Worm (Caenorhabditis elegans): ENCODE data around the gene klp-6.
A peak's percentile ranks its signal among the peaks of the same experiment; 100 is the strongest.

The klp-6 gene

ce11 chrIII:5022964-5023363 is 7.8 kb upstream of the klp-6 start, which contains the start of gene R144.13:
Gene R144.13 (plus strand): TSS chrIII:5023264.
- TF ChIP-seq med-1 (GFP tag; optimal IDR thresholded peaks at IDR 0.05; ENCODE audit: insufficient read depth) (no peak), flt-1 (GFP tag; IDR thresholded peaks at IDR 0.05) (no peak), ref-1 (GFP tag; conservative IDR thresholded peaks at IDR 0.05) (no peak), ztf-23 (GFP tag; IDR thresholded peaks at IDR 0.05) (no peak)

- TF ChIP-seq klf-2 (GFP tag; conservative IDR thresholded peaks at IDR 0.05) (no peak), ztf-29 (GFP tag; IDR thresholded peaks at IDR 0.05) (no peak), med-1 (GFP tag; optimal IDR thresholded peaks at IDR 0.05; ENCODE audit: insufficient read depth) (no peak), cog-1 (tag; optimal IDR thresholded peaks at IDR 0.05) (no peak), T22C8.4 (GFP tag; IDR thresholded peaks at IDR 0.05) (no peak), flt-1 (GFP tag; IDR thresholded peaks at IDR 0.05) (no peak), tab-1 (GFP tag; IDR thresholded peaks at IDR 0.05) (no peak), ref-1 (GFP tag; conservative IDR thresholded peaks at IDR 0.05) (no peak), ztf-23 (GFP tag; IDR thresholded peaks at IDR 0.05) (no peak)
Measured at ce11 chrIII:5023642-5024041, 7.1 kb upstream of the klp-6 start.

ce11 chrIII:5024393-5024964 is 6.2 kb upstream of the klp-6 start, which contains the start of gene pcf-11:
Gene pcf-11 (plus strand): TSS chrIII:5024914.
- TF ChIP-seq flt-1 (GFP tag; IDR thresholded peaks at IDR 0.05): no peak
- TF ChIP-seq cog-1 (tag; optimal IDR thresholded peaks at IDR 0.05): peak; percentile 22
- peak; percentile 80 for TF ChIP-seq ztf-23 (GFP tag; IDR thresholded peaks at IDR 0.05)
- TF ChIP-seq med-1 (GFP tag; optimal IDR thresholded peaks at IDR 0.05; ENCODE audit: insufficient read depth): peak; percentile 11
- peak; percentile 91 for TF ChIP-seq T22C8.4 (GFP tag; IDR thresholded peaks at IDR 0.05)

- TF ChIP-seq ref-1 (GFP tag; conservative IDR thresholded peaks at IDR 0.05): no peak
- TF ChIP-seq med-1 (GFP tag; optimal IDR thresholded peaks at IDR 0.05; ENCODE audit: insufficient read depth): no peak
- no peak for TF ChIP-seq cog-1 (tag; optimal IDR thresholded peaks at IDR 0.05)
- TF ChIP-seq flt-1 (GFP tag; IDR thresholded peaks at IDR 0.05): no peak
- TF ChIP-seq klf-2 (GFP tag; conservative IDR thresholded peaks at IDR 0.05): no peak
- no peak for TF ChIP-seq tab-1 (GFP tag; IDR thresholded peaks at IDR 0.05)
- TF ChIP-seq ztf-29 (GFP tag; IDR thresholded peaks at IDR 0.05): no peak
- TF ChIP-seq T22C8.4 (GFP tag; IDR thresholded peaks at IDR 0.05): no peak
- TF ChIP-seq ztf-23 (GFP tag; IDR thresholded peaks at IDR 0.05): no peak; the same call in 1 of the 2 replicates
Measured at ce11 chrIII:5025136-5025629, 5.5 kb upstream of the klp-6 start.

ce11 chrIII:5026366-5026765 is 4.4 kb upstream of the klp-6 start:
- TF ChIP-seq tab-1 (GFP tag; IDR thresholded peaks at IDR 0.05) (no peak), flt-1 (GFP tag; IDR thresholded peaks at IDR 0.05) (no peak)

ce11 chrIII:5027219-5027618 is 3.5 kb upstream of the klp-6 start:
- no peak for TF ChIP-seq klf-2 (GFP tag; conservative IDR thresholded peaks at IDR 0.05)
- no peak for TF ChIP-seq flt-1 (GFP tag; IDR thresholded peaks at IDR 0.05)
- TF ChIP-seq ref-1 (GFP tag; conservative IDR thresholded peaks at IDR 0.05): no peak
- no peak for TF ChIP-seq T22C8.4 (GFP tag; IDR thresholded peaks at IDR 0.05)
- no peak for TF ChIP-seq ztf-29 (GFP tag; IDR thresholded peaks at IDR 0.05)
- TF ChIP-seq cog-1 (tag; optimal IDR thresholded peaks at IDR 0.05): no peak
- TF ChIP-seq ztf-23 (GFP tag; IDR thresholded peaks at IDR 0.05): no peak
- no peak for TF ChIP-seq med-1 (GFP tag; optimal IDR thresholded peaks at IDR 0.05; ENCODE audit: insufficient read depth)
- no peak for TF ChIP-seq tab-1 (GFP tag; IDR thresholded peaks at IDR 0.05)

- TF ChIP-seq klf-2 (GFP tag; conservative IDR thresholded peaks at IDR 0.05): peak; percentile 87
- peak; percentile 85 for TF ChIP-seq T22C8.4 (GFP tag; IDR thresholded peaks at IDR 0.05)
- peak; percentile 95 for TF ChIP-seq ztf-23 (GFP tag; IDR thresholded peaks at IDR 0.05)
- TF ChIP-seq tab-1 (GFP tag; IDR thresholded peaks at IDR 0.05): peak; percentile 91
- TF ChIP-seq flt-1 (GFP tag; IDR thresholded peaks at IDR 0.05): peak; percentile 94
- peak; percentile 82 for TF ChIP-seq ref-1 (GFP tag; conservative IDR thresholded peaks at IDR 0.05)
- TF ChIP-seq med-1 (GFP tag; optimal IDR thresholded peaks at IDR 0.05; ENCODE audit: insufficient read depth): peak; percentile 29
- peak; percentile 78 for TF ChIP-seq cog-1 (tag; optimal IDR thresholded peaks at IDR 0.05)
- TF ChIP-seq ztf-29 (GFP tag; IDR thresholded peaks at IDR 0.05): peak; percentile 90
Measured at ce11 chrIII:5031375-5031836, 677 bp downstream of the klp-6 start.

ce11 chrIII:5036158-5036557 is 5.4 kb downstream of the klp-6 start, which contains the start of gene C45G9.6:
Gene C45G9.6 (plus strand): TSS chrIII:5036458.
- TF ChIP-seq tab-1 (GFP tag; IDR thresholded peaks at IDR 0.05) (no peak), flt-1 (GFP tag; IDR thresholded peaks at IDR 0.05) (no peak), ztf-23 (GFP tag; IDR thresholded peaks at IDR 0.05) (no peak), klf-2 (GFP tag; conservative IDR thresholded peaks at IDR 0.05) (no peak)

ce11 chrIII:5042112-5042511 is 11.4 kb downstream of the klp-6 start, which contains the start of gene nlp-43:
Gene nlp-43 (plus strand): TSS chrIII:5042412.
- no peak for TF ChIP-seq ref-1 (GFP tag; conservative IDR thresholded peaks at IDR 0.05)
- TF ChIP-seq tab-1 (GFP tag; IDR thresholded peaks at IDR 0.05): no peak
- TF ChIP-seq flt-1 (GFP tag; IDR thresholded peaks at IDR 0.05): no peak
- no peak for TF ChIP-seq ztf-23 (GFP tag; IDR thresholded peaks at IDR 0.05)
- no peak for TF ChIP-seq cog-1 (tag; optimal IDR thresholded peaks at IDR 0.05)
- no peak for TF ChIP-seq med-1 (GFP tag; optimal IDR thresholded peaks at IDR 0.05; ENCODE audit: insufficient read depth)
- TF ChIP-seq ztf-29 (GFP tag; IDR thresholded peaks at IDR 0.05): no peak
- no peak for TF ChIP-seq T22C8.4 (GFP tag; IDR thresholded peaks at IDR 0.05)
- no peak for TF ChIP-seq klf-2 (GFP tag; conservative IDR thresholded peaks at IDR 0.05)

ce11 chrIII:5044709-5045108 is 14.0 kb downstream of the klp-6 start, which contains the start of gene C45G9.14:
Gene C45G9.14 (plus strand): TSS chrIII:5045009.
- no peak for TF ChIP-seq ztf-29 (GFP tag; IDR thresholded peaks at IDR 0.05)
- TF ChIP-seq ref-1 (GFP tag; conservative IDR thresholded peaks at IDR 0.05): no peak
- TF ChIP-seq T22C8.4 (GFP tag; IDR thresholded peaks at IDR 0.05): no peak
- no peak for TF ChIP-seq flt-1 (GFP tag; IDR thresholded peaks at IDR 0.05)
- no peak for TF ChIP-seq ztf-23 (GFP tag; IDR thresholded peaks at IDR 0.05)
- no peak for TF ChIP-seq cog-1 (tag; optimal IDR thresholded peaks at IDR 0.05)
- TF ChIP-seq klf-2 (GFP tag; conservative IDR thresholded peaks at IDR 0.05): no peak
- TF ChIP-seq tab-1 (GFP tag; IDR thresholded peaks at IDR 0.05): no peak
- TF ChIP-seq med-1 (GFP tag; optimal IDR thresholded peaks at IDR 0.05; ENCODE audit: insufficient read depth): no peak
